Fruit fly (Drosophila melanogaster) whole organism: Measurements from ENCODE around the gene CG8671.

Experiments
- Dll ChIP-seq: fragments of >200 bp; optimal IDR thresholded peaks from 2 replicates; lab custom pipeline; 2017
- EcR ChIP-seq, 2 experiments: fragments of >200 bp; optimal IDR thresholded peaks; 2 replicates each; lab custom pipeline; 2017; ENCODE audit warnings: missing biosample characterization in 2 of 2, missing genetic modification characterization in 2 of 2, missing genetic modification reagents in 2 of 2
- pan ChIP-seq: fragments of >200 bp; optimal IDR thresholded peaks from 2 replicates; lab custom pipeline; 2017
- psq ChIP-seq: fragments of >200 bp; optimal IDR thresholded peaks from 2 replicates; lab custom pipeline; 2017
- usp ChIP-seq: fragments of >200 bp; optimal IDR thresholded peaks from 2 replicates; lab custom pipeline; 2017; ENCODE audit warnings: missing biosample characterization, missing genetic modification characterization, mixed read lengths

- TF ChIP-seq Dll (lab: Kevin White, UChicago), result no peak
- TF ChIP-seq pan (lab: Kevin White, UChicago), result no peak
- no peak for TF ChIP-seq psq (lab: Kevin White, UChicago)
- no peak for TF ChIP-seq EcR (GFP tag; optimal IDR thresholded peaks at IDR 0.05; lab: Kevin White, UChicago)
- no peak for TF ChIP-seq usp (GFP tag; lab: Kevin White, UChicago)
These were observed 45.2 kb downstream of the CG8671 start for dm6 chr2L:21307795-21308426.
